Fruit fly (Drosophila melanogaster) whole organism, pupa: ENCODE results near the gene AGO2.

ENCODE experiments used
- CG10348 ChIP-seq: fragments of 200-800 bp; sonication (Bioruptor generic); IDR thresholded peaks from 2 replicates; pipeline ENCODE4 v1.3.6; 2022; ENCODE audit warnings: missing biosample characterization, missing genetic modification characterization
- CG13204 ChIP-seq: fragments of 200-800 bp; sonication (Bioruptor generic); optimal IDR thresholded peaks from 2 replicates; lab custom pipeline; 2018; ENCODE audit warnings: missing biosample characterization, mild to moderate bottlenecking, missing genetic modification characterization, moderate library complexity
- CG14655 ChIP-seq: fragments of 200-800 bp; sonication (Bioruptor generic); optimal IDR thresholded peaks from 3 replicates; lab custom pipeline; 2017; ENCODE audit warnings: mild to moderate bottlenecking, missing biosample characterization, missing genetic modification reagents, missing genetic modification characterization
- CG17806 ChIP-seq: fragments of 200-800 bp; sonication (Bioruptor generic); optimal IDR thresholded peaks from 2 replicates; lab custom pipeline; 2018; ENCODE audit warnings: missing biosample characterization, mild to moderate bottlenecking, missing genetic modification characterization, moderate library complexity
- CG32121 ChIP-seq: fragments of 200-800 bp; sonication (Bioruptor generic); IDR thresholded peaks from 2 replicates; pipeline ENCODE4 v1.3.6; 2022; ENCODE audit warnings: missing biosample characterization, missing genetic modification characterization
- CG34367 ChIP-seq: fragments of 200-800 bp; sonication (Bioruptor generic); optimal IDR thresholded peaks from 2 replicates; lab custom pipeline; 2018; ENCODE audit warnings: missing biosample characterization, mild to moderate bottlenecking, missing genetic modification characterization
- CG8159 ChIP-seq: fragments of 200-800 bp; sonication (Bioruptor generic); optimal IDR thresholded peaks from 3 replicates; lab custom pipeline; 2018; ENCODE audit warnings: missing biosample characterization, mild to moderate bottlenecking, missing genetic modification characterization, moderate library complexity
- D1 ChIP-seq: fragments of 200-800 bp; sonication (Bioruptor generic); optimal IDR thresholded peaks from 2 replicates; lab custom pipeline; 2018; ENCODE audit warnings: missing biosample characterization, mild to moderate bottlenecking, missing genetic modification characterization, moderate library complexity
- EcR ChIP-seq: fragments of 200-800 bp; sonication (Bioruptor generic); optimal IDR thresholded peaks from 3 replicates; lab custom pipeline; 2019; ENCODE audit warnings: missing biosample characterization, missing genetic modification characterization, mild to moderate bottlenecking, moderate library complexity, missing genetic modification reagents
- Pif1B ChIP-seq: fragments of 200-800 bp; sonication (Bioruptor generic); optimal IDR thresholded peaks from 3 replicates; lab custom pipeline; 2016; ENCODE audit warnings: missing biosample characterization, missing genetic modification characterization
- Snoo ChIP-seq: fragments of 200-800 bp; sonication (Bioruptor generic); optimal IDR thresholded peaks from 3 replicates; lab custom pipeline; 2017; ENCODE audit warnings: missing biosample characterization, mild to moderate bottlenecking, missing genetic modification characterization, inconsistent platforms
- fd96Ca ChIP-seq: fragments of 200-800 bp; sonication (Bioruptor generic); IDR thresholded peaks from 3 replicates; pipeline ENCODE4 v1.3.6; 2022; ENCODE audit warnings: missing biosample characterization, missing genetic modification characterization
- rn ChIP-seq: fragments of 200-800 bp; sonication (Bioruptor generic); IDR thresholded peaks from 2 replicates; pipeline ENCODE4 v1.3.6; 2022; ENCODE audit warnings: missing biosample characterization, missing genetic modification characterization

- no peak for TF ChIP-seq D1 (tag; lab: Kevin White, UChicago)
- no peak for TF ChIP-seq CG17806 (tag; lab: Kevin White, UChicago)
- no peak for TF ChIP-seq CG13204 (GFP tag; lab: Kevin White, UChicago)
- no peak for TF ChIP-seq CG10348 (GFP tag; lab: Robert Waterston, UW)
- TF ChIP-seq rn (GFP tag; lab: Robert Waterston, UW) = no peak
- TF ChIP-seq CG34367 (tag; lab: Kevin White, UChicago) = no peak
- TF ChIP-seq CG14655 (GFP tag; lab: Kevin White, UChicago) = no peak
- no peak for TF ChIP-seq Pif1B (GFP tag; lab: Kevin White, UChicago)
- no peak for TF ChIP-seq CG8159 (tag; lab: Kevin White, UChicago)
- no peak for TF ChIP-seq EcR (GFP tag; lab: Kevin White, UChicago)
- no peak for TF ChIP-seq Snoo (tag; lab: Kevin White, UChicago)
- no peak for TF ChIP-seq fd96Ca (GFP tag; lab: Robert Waterston, UW)
- no peak for TF ChIP-seq CG32121 (GFP tag; lab: Robert Waterston, UW)
Measured at dm6 chr3L:15543049-15543448, 10.9 kb upstream of the AGO2 start.
